Fruit fly (Drosophila melanogaster) whole organism, embryonic: ENCODE results near the gene CG15740.

Experiments
- BtbVII ChIP-seq: fragments of 200-800 bp; sonication (Bioruptor generic); optimal IDR thresholded peaks from 3 replicates; lab custom pipeline; 2017; ENCODE audit warnings: missing biosample characterization, mild to moderate bottlenecking, missing genetic modification characterization
- CG10543 ChIP-seq: fragments of 200-800 bp; sonication (Bioruptor generic); optimal IDR thresholded peaks from 3 replicates; lab custom pipeline; 2017; ENCODE audit warnings: missing biosample characterization, mild to moderate bottlenecking, missing genetic modification characterization, moderate library complexity
- CG11504 ChIP-seq: fragments of 200-800 bp; sonication (Bioruptor generic); optimal IDR thresholded peaks from 3 replicates; lab custom pipeline; 2019; ENCODE audit warnings: missing biosample characterization, mild to moderate bottlenecking, missing genetic modification characterization, moderate library complexity
- CG12659 ChIP-seq: fragments of 200-800 bp; sonication (Bioruptor generic); optimal IDR thresholded peaks from 3 replicates; lab custom pipeline; 2017; ENCODE audit warnings: mild to moderate bottlenecking, missing biosample characterization, missing genetic modification reagents, missing genetic modification characterization
- CG14710 ChIP-seq: fragments of 200-800 bp; sonication (Bioruptor generic); optimal IDR thresholded peaks from 3 replicates; lab custom pipeline; 2019; ENCODE audit warnings: missing biosample characterization, mild to moderate bottlenecking, missing genetic modification characterization, moderate library complexity
- CG15479 ChIP-seq: fragments of 200-800 bp; sonication (Bioruptor generic); optimal IDR thresholded peaks from 3 replicates; lab custom pipeline; 2019; ENCODE audit warnings: missing biosample characterization, mild to moderate bottlenecking, missing genetic modification characterization, moderate library complexity
- CG16813 ChIP-seq: fragments of 200-800 bp; sonication (Bioruptor generic); IDR thresholded peaks from 3 replicates; pipeline ENCODE4 v1.3.6; 2022; ENCODE audit warnings: missing biosample characterization, missing genetic modification characterization; ENCODE audit not compliant: partially characterized antibody
- CG17359 ChIP-seq: fragments of 200-800 bp; sonication (Bioruptor generic); optimal IDR thresholded peaks from 3 replicates; lab custom pipeline; 2018; ENCODE audit warnings: missing biosample characterization, mild to moderate bottlenecking, missing genetic modification characterization, moderate library complexity
- CG17385 ChIP-seq: fragments of 200-800 bp; sonication (Bioruptor generic); optimal IDR thresholded peaks from 3 replicates; lab custom pipeline; 2018; ENCODE audit warnings: missing biosample characterization, mild to moderate bottlenecking, missing genetic modification characterization
- CG18262 ChIP-seq: fragments of 200-800 bp; optimal IDR thresholded peaks from 3 replicates; lab custom pipeline; 2019; ENCODE audit warnings: missing biosample characterization, mild to moderate bottlenecking, missing genetic modification characterization, moderate library complexity
- CG2116 ChIP-seq: fragments of 200-800 bp; sonication (Bioruptor generic); optimal IDR thresholded peaks from 3 replicates; lab custom pipeline; 2018; ENCODE audit warnings: missing biosample characterization, mild to moderate bottlenecking, missing genetic modification characterization
- CG2199 ChIP-seq: fragments of 200-800 bp; sonication (Bioruptor generic); IDR thresholded peaks from 3 replicates; pipeline ENCODE4 v1.3.6; 2022; ENCODE audit warnings: missing biosample characterization, missing genetic modification characterization
- CG3407 ChIP-seq: fragments of 200-800 bp; sonication (Bioruptor generic); optimal IDR thresholded peaks from 2 replicates; lab custom pipeline; 2018; ENCODE audit warnings: missing biosample characterization, mild to moderate bottlenecking, missing genetic modification characterization
- CG34376 ChIP-seq: fragments of 200-800 bp; sonication (Bioruptor generic); optimal IDR thresholded peaks from 2 replicates; lab custom pipeline; 2018; ENCODE audit warnings: missing biosample characterization, mild to moderate bottlenecking, missing genetic modification characterization
- CG34422 ChIP-seq: fragments of 200-800 bp; sonication (Bioruptor generic); IDR thresholded peaks from 3 replicates; pipeline ENCODE4 v1.3.6; 2022; ENCODE audit warnings: missing biosample characterization, missing genetic modification characterization
- CG3838 ChIP-seq: fragments of 200-800 bp; sonication (Bioruptor generic); optimal IDR thresholded peaks from 3 replicates; lab custom pipeline; 2016; ENCODE audit warnings: missing biosample characterization, missing genetic modification characterization
- CG4617 ChIP-seq: fragments of 200-800 bp; sonication (Bioruptor generic); optimal IDR thresholded peaks from 3 replicates; lab custom pipeline; 2016; ENCODE audit warnings: missing biosample characterization, missing genetic modification characterization, borderline replicate concordance
- CG5180 ChIP-seq: fragments of 200-800 bp; sonication (Bioruptor generic); optimal IDR thresholded peaks from 3 replicates; lab custom pipeline; 2017; ENCODE audit warnings: missing biosample characterization, missing genetic modification characterization, mild to moderate bottlenecking, moderate library complexity, missing genetic modification reagents
- CG6813 ChIP-seq: fragments of 200-800 bp; sonication (Bioruptor generic); optimal IDR thresholded peaks from 2 replicates; lab custom pipeline; 2017; ENCODE audit warnings: missing biosample characterization, missing genetic modification characterization, mild to moderate bottlenecking, moderate library complexity, missing genetic modification reagents
- CG7963 ChIP-seq: fragments of 200-800 bp; sonication (Bioruptor generic); IDR thresholded peaks from 3 replicates; pipeline ENCODE4 v1.3.6; 2022; ENCODE audit warnings: missing biosample characterization, missing genetic modification characterization; ENCODE audit not compliant: partially characterized antibody
- CG7987 ChIP-seq: fragments of 200-800 bp; sonication (Bioruptor generic); optimal IDR thresholded peaks from 2 replicates; lab custom pipeline; 2018; ENCODE audit warnings: missing biosample characterization, mild to moderate bottlenecking, missing genetic modification characterization, moderate library complexity
- CG8290 ChIP-seq, 3 experiments: fragments of 200-800 bp; sonication (Bioruptor generic); optimal IDR thresholded peaks; 2 replicates each; lab custom pipeline; 2016 to 2019; ENCODE audit warnings: missing biosample characterization in 3 of 3, missing genetic modification characterization in 3 of 3, mild to moderate bottlenecking in 2 of 3, moderate library complexity in 1 of 3
- Dll ChIP-seq: fragments of 200-800 bp; sonication (Bioruptor generic); IDR thresholded peaks from 4 replicates; pipeline ENCODE4 v1.3.6; 2022; ENCODE audit warnings: missing biosample characterization, missing genetic modification characterization; ENCODE audit not compliant: partially characterized antibody
- Fer3 ChIP-seq: fragments of 200-800 bp; sonication (Bioruptor generic); optimal IDR thresholded peaks from 2 replicates; lab custom pipeline; 2018; ENCODE audit warnings: missing biosample characterization, mild to moderate bottlenecking, missing genetic modification characterization, moderate library complexity
- Hand ChIP-seq: fragments of 200-800 bp; sonication (Bioruptor generic); optimal IDR thresholded peaks from 2 replicates; lab custom pipeline; 2017; ENCODE audit warnings: mild to moderate bottlenecking, missing biosample characterization, missing genetic modification reagents, missing genetic modification characterization
- Med ChIP-seq: fragments of 200-800 bp; sonication (Bioruptor generic); peaks from one replicate; lab custom pipeline; 2016; ENCODE audit warnings: missing biosample characterization, missing genetic modification characterization, mild to moderate bottlenecking, inconsistent platforms, moderate library complexity
- Nf-YB ChIP-seq: fragments of 200-800 bp; sonication (Bioruptor generic); optimal IDR thresholded peaks from 3 replicates; lab custom pipeline; 2019; ENCODE audit warnings: missing biosample characterization, mild to moderate bottlenecking, missing genetic modification characterization, moderate library complexity
- Ptx1 ChIP-seq: fragments of 200-800 bp; sonication (Bioruptor generic); IDR thresholded peaks from 2 replicates; pipeline ENCODE4 v1.3.6; 2022; ENCODE audit warnings: missing biosample characterization, missing genetic modification characterization
- Ravus ChIP-seq: fragments of 200-800 bp; sonication (Bioruptor generic); IDR thresholded peaks from 2 replicates; pipeline ENCODE4 v1.3.6; 2022; ENCODE audit warnings: missing biosample characterization, missing genetic modification characterization
- bab2 ChIP-seq: fragments of 200-800 bp; sonication (Bioruptor generic); optimal IDR thresholded peaks from 2 replicates; lab custom pipeline; 2016; ENCODE audit warnings: missing biosample characterization, missing genetic modification characterization
- eve ChIP-seq, 2 experiments: fragments of >200 bp; optimal IDR thresholded peaks; 2 replicates each; lab custom pipeline; 2017; ENCODE audit warnings: missing biosample characterization in 2 of 2, missing genetic modification characterization in 2 of 2
- ftz-f1 ChIP-seq: fragments of 200-800 bp; sonication (Bioruptor generic); optimal IDR thresholded peaks from 2 replicates; lab custom pipeline; 2016; ENCODE audit warnings: missing biosample characterization, missing genetic modification characterization
- grau ChIP-seq: fragments of 200-800 bp; optimal IDR thresholded peaks from 3 replicates; lab custom pipeline; 2019; ENCODE audit warnings: missing biosample characterization, mild to moderate bottlenecking, missing genetic modification characterization, moderate library complexity
- hbn ChIP-seq: fragments of 200-800 bp; sonication (Bioruptor generic); IDR thresholded peaks from 2 replicates; pipeline ENCODE4 v1.3.6; 2022; ENCODE audit warnings: missing biosample characterization, missing genetic modification characterization; ENCODE audit not compliant: partially characterized antibody
- her ChIP-seq: fragments of 200-800 bp; sonication (Bioruptor generic); optimal IDR thresholded peaks from 2 replicates; lab custom pipeline; 2016; ENCODE audit warnings: missing biosample characterization, missing genetic modification characterization
- hkb ChIP-seq, 2 experiments: fragments of 200-800 bp in 1 of 2; fragments of >200 bp in 1 of 2; sonication (Bioruptor generic) in 1 of 2; IDR thresholded peaks in 1 of 2; optimal IDR thresholded peaks in 1 of 2; 2 replicates each; pipeline versions ENCODE4 v1.3.6 to Lab custom; 2017 to 2022; ENCODE audit warnings: missing biosample characterization in 1 of 2, missing genetic modification characterization in 1 of 2
- hth ChIP-seq: fragments of >200 bp; optimal IDR thresholded peaks from 2 replicates; lab custom pipeline; 2017; ENCODE audit warnings: inconsistent platforms
- knrl ChIP-seq: fragments of 200-800 bp; sonication (Bioruptor generic); IDR thresholded peaks from 3 replicates; pipeline ENCODE4 v1.3.6; 2022; ENCODE audit warnings: missing biosample characterization, missing genetic modification characterization; ENCODE audit not compliant: partially characterized antibody
- onecut ChIP-seq: fragments of 200-800 bp; sonication (Bioruptor generic); IDR thresholded peaks from 2 replicates; pipeline ENCODE4 v1.3.6; 2022; ENCODE audit warnings: missing biosample characterization, missing genetic modification characterization
- pros ChIP-seq: fragments of 200-800 bp; sonication (Bioruptor generic); optimal IDR thresholded peaks from 3 replicates; lab custom pipeline; 2019; ENCODE audit warnings: missing biosample characterization, mild to moderate bottlenecking, missing genetic modification characterization, moderate library complexity
- sc ChIP-seq, 3 experiments: fragments of >200 bp in 2 of 3; fragments of 200-800 bp in 1 of 3; sonication (Bioruptor generic) in 1 of 3; optimal IDR thresholded peaks; 2 replicates in 2 of 3; 3 replicates in 1 of 3; lab custom pipeline; 2017; ENCODE audit warnings: mild to moderate bottlenecking in 1 of 3, missing biosample characterization in 1 of 3, missing genetic modification characterization in 1 of 3, missing genetic modification reagents in 1 of 3
- sqz ChIP-seq: fragments of 200-800 bp; sonication (Bioruptor generic); optimal IDR thresholded peaks from 3 replicates; lab custom pipeline; 2018; ENCODE audit warnings: missing biosample characterization, mild to moderate bottlenecking, missing genetic modification characterization
- tap ChIP-seq: fragments of 200-800 bp; optimal IDR thresholded peaks from 3 replicates; lab custom pipeline; 2019; ENCODE audit warnings: missing biosample characterization, mild to moderate bottlenecking, missing genetic modification characterization, moderate library complexity
- tup ChIP-seq: fragments of 200-800 bp; sonication (Bioruptor generic); optimal IDR thresholded peaks from 2 replicates; lab custom pipeline; 2016; ENCODE audit warnings: missing biosample characterization, mild to moderate bottlenecking, missing genetic modification characterization, moderate library complexity
- vvl ChIP-seq: fragments of 200-800 bp; sonication (Bioruptor generic); IDR thresholded peaks from 2 replicates; pipeline ENCODE4 v1.3.6; 2022; ENCODE audit warnings: missing biosample characterization, missing genetic modification characterization

The CG15740 gene

dm6 chrX:11806867-11807747 lies 38.8 kb downstream of the CG15740 start, which contains the start of gene Hsc70-3 (continued):
- TF ChIP-seq CG12659 (GFP tag; lab: Kevin White, UChicago) (peak; percentile 47), tap (no peak), Med (GFP tag; lab: Kevin White, UChicago) (peak; percentile 89), CG3407 (GFP tag; lab: Kevin White, UChicago) (peak; percentile 66), CG2116 (GFP tag; lab: Kevin White, UChicago) (peak; percentile 46), CG18262 (tag; lab: Kevin White, UChicago) (peak; percentile 39), CG10543 (peak; percentile 75), CG17385 (peak; percentile 81), sc (optimal IDR thresholded peaks at IDR 0.05; lab: Kevin White, UChicago) (no peak), sc (GFP tag; optimal IDR thresholded peaks at IDR 0.05; lab: Kevin White, UChicago) (peak; percentile 41), bab2 (GFP tag; lab: Kevin White, UChicago) (peak; percentile 42), Ravus (GFP tag; lab: Robert Waterston, UW) (no peak), hth (lab: Kevin White, UChicago) (no peak), CG11504 (tag; lab: Kevin White, UChicago) (peak; percentile 18), vvl (peak; percentile 27; the same call in 1 of the 2 replicates), CG15479 (GFP tag; lab: Kevin White, UChicago) (no peak), Fer3 (tag; lab: Kevin White, UChicago) (peak; percentile 3), CG34376 (GFP tag; lab: Kevin White, UChicago) (peak; percentile 1), grau (tag; lab: Kevin White, UChicago) (peak; percentile 33), eve (GFP tag; optimal IDR thresholded peaks at IDR 0.05; lab: Kevin White, UChicago) (no peak), knrl (GFP tag; lab: Robert Waterston, UW) (peak; percentile 74; the same call in 2 of the 3 replicates), BtbVII (GFP tag; lab: Kevin White, UChicago) (peak; percentile 11), ftz-f1 (GFP tag; lab: Kevin White, UChicago) (peak; percentile 47), CG7963 (GFP tag; lab: Robert Waterston, UW) (peak; percentile 48; the same call in 1 of the 3 replicates), CG14710 (peak; percentile 53), hkb (optimal IDR thresholded peaks at IDR 0.05; lab: Kevin White, UChicago) (no peak), hkb (GFP tag; IDR thresholded peaks at IDR 0.05; lab: Robert Waterston, UW) (peak; percentile 73; the same call in 1 of the 2 replicates), CG7987 (GFP tag; lab: Kevin White, UChicago) (peak; percentile 70), CG6813 (GFP tag; lab: Kevin White, UChicago) (peak; percentile 70), Hand (GFP tag; lab: Kevin White, UChicago) (peak; percentile 9), hbn (GFP tag; lab: Robert Waterston, UW) (peak; percentile 60; the same call in 1 of the 2 replicates), Dll (peak; percentile 89), her (GFP tag; lab: Kevin White, UChicago) (peak; percentile 40), tup (GFP tag; lab: Kevin White, UChicago) (no peak), Nf-YB (no peak), Ptx1 (GFP tag; lab: Robert Waterston, UW) (0 out of 2 replicates have a peak, but pooled peaks have one; percentile 8), pros (GFP tag; lab: Kevin White, UChicago) (peak; percentile 66), sqz (GFP tag; lab: Kevin White, UChicago) (peak; percentile 11), CG8290 (GFP tag; optimal IDR thresholded peaks at IDR 0.05; lab: Kevin White, UChicago) (peak; percentile 7), CG8290 (tag; optimal IDR thresholded peaks at IDR 0.05; lab: Kevin White, UChicago) (peak in 1 of 2 experiments; percentile 40), CG34422 (GFP tag; lab: Robert Waterston, UW) (no peak), CG16813 (GFP tag; lab: Robert Waterston, UW) (peak; percentile 73), onecut (GFP tag; lab: Robert Waterston, UW) (peak; percentile 28), CG2199 (peak; percentile 64; the same call in 1 of the 3 replicates), CG4617 (GFP tag; lab: Kevin White, UChicago) (no peak), CG3838 (GFP tag; lab: Kevin White, UChicago) (no peak), CG17359 (tag; lab: Kevin White, UChicago) (peak; percentile 77), CG5180 (GFP tag; lab: Kevin White, UChicago) (peak; percentile 26)
